Fruit fly (Drosophila melanogaster) whole organism, embryonic: ENCODE data around the gene yellow-e2.

Experiments used
- C15 ChIP-seq: fragments of 200-800 bp; sonication (Bioruptor generic); IDR thresholded peaks from 3 replicates; pipeline ENCODE4 v1.3.6; 2022; ENCODE audit warnings: missing biosample characterization, missing genetic modification characterization
- CG10274 ChIP-seq: fragments of 200-800 bp; sonication (Bioruptor generic); optimal IDR thresholded peaks from 3 replicates; lab custom pipeline; 2017; ENCODE audit warnings: missing biosample characterization, mild to moderate bottlenecking, missing genetic modification characterization
- CG10543 ChIP-seq: fragments of 200-800 bp; sonication (Bioruptor generic); optimal IDR thresholded peaks from 3 replicates; lab custom pipeline; 2017; ENCODE audit warnings: missing biosample characterization, mild to moderate bottlenecking, missing genetic modification characterization, moderate library complexity
- CG10654 ChIP-seq: fragments of 200-800 bp; sonication (Bioruptor generic); optimal IDR thresholded peaks from 2 replicates; lab custom pipeline; 2016; ENCODE audit warnings: missing biosample characterization, missing genetic modification characterization
- CG10959 ChIP-seq: fragments of 200-800 bp; sonication (Bioruptor generic); IDR thresholded peaks from 2 replicates; pipeline ENCODE4 v1.3.6; 2022; ENCODE audit warnings: missing biosample characterization, missing genetic modification characterization
- CG12155 ChIP-seq: fragments of 200-800 bp; sonication (Bioruptor generic); optimal IDR thresholded peaks from 3 replicates; lab custom pipeline; 2016; ENCODE audit warnings: missing biosample characterization, missing genetic modification characterization
- CG14710 ChIP-seq: fragments of 200-800 bp; sonication (Bioruptor generic); optimal IDR thresholded peaks from 3 replicates; lab custom pipeline; 2019; ENCODE audit warnings: missing biosample characterization, mild to moderate bottlenecking, missing genetic modification characterization, moderate library complexity
- CG1529 ChIP-seq: fragments of 200-800 bp; sonication (Bioruptor generic); optimal IDR thresholded peaks from 3 replicates; lab custom pipeline; 2018; ENCODE audit warnings: missing biosample characterization, missing genetic modification characterization
- CG17359 ChIP-seq: fragments of 200-800 bp; sonication (Bioruptor generic); optimal IDR thresholded peaks from 3 replicates; lab custom pipeline; 2018; ENCODE audit warnings: missing biosample characterization, mild to moderate bottlenecking, missing genetic modification characterization, moderate library complexity
- CG1832 ChIP-seq: fragments of 200-800 bp; sonication (Bioruptor generic); optimal IDR thresholded peaks from 2 replicates; lab custom pipeline; 2017; ENCODE audit warnings: missing biosample characterization, mild to moderate bottlenecking, missing genetic modification characterization, inconsistent platforms
- CG34224 ChIP-seq: fragments of 200-800 bp; sonication (Bioruptor generic); IDR thresholded peaks from 3 replicates; pipeline ENCODE4 v1.3.6; 2022; ENCODE audit warnings: missing biosample characterization, missing genetic modification characterization; ENCODE audit not compliant: partially characterized antibody
- CG4328 ChIP-seq: fragments of 200-800 bp; sonication (Bioruptor generic); optimal IDR thresholded peaks from 3 replicates; lab custom pipeline; 2017; ENCODE audit warnings: missing biosample characterization, missing genetic modification reagents, missing genetic modification characterization
- CG6791 ChIP-seq: fragments of 200-800 bp; sonication (Bioruptor generic); IDR thresholded peaks from 3 replicates; pipeline ENCODE4 v1.3.6; 2022; ENCODE audit warnings: missing biosample characterization, missing genetic modification characterization; ENCODE audit not compliant: partially characterized antibody
- CG8290 ChIP-seq, 3 experiments: fragments of 200-800 bp; sonication (Bioruptor generic); optimal IDR thresholded peaks; 2 replicates each; lab custom pipeline; 2016 to 2019; ENCODE audit warnings: missing biosample characterization in 3 of 3, missing genetic modification characterization in 3 of 3, mild to moderate bottlenecking in 2 of 3, moderate library complexity in 1 of 3
- D19B ChIP-seq: fragments of 200-800 bp; sonication (Bioruptor generic); optimal IDR thresholded peaks from 2 replicates; lab custom pipeline; 2017; ENCODE audit warnings: missing biosample characterization, mild to moderate bottlenecking, missing genetic modification characterization
- Dbx ChIP-seq: fragments of 200-800 bp; sonication (Bioruptor generic); IDR thresholded peaks from 3 replicates; pipeline ENCODE4 v1.3.6; 2022; ENCODE audit warnings: missing biosample characterization, missing genetic modification characterization
- Fer3 ChIP-seq: fragments of 200-800 bp; sonication (Bioruptor generic); optimal IDR thresholded peaks from 2 replicates; lab custom pipeline; 2018; ENCODE audit warnings: missing biosample characterization, mild to moderate bottlenecking, missing genetic modification characterization, moderate library complexity
- Hr3 ChIP-seq: fragments of 200-800 bp; sonication (Bioruptor generic); optimal IDR thresholded peaks from 3 replicates; lab custom pipeline; 2016; ENCODE audit warnings: missing biosample characterization, missing genetic modification characterization
- Lhr ChIP-seq: fragments of 200-800 bp; sonication (Bioruptor generic); optimal IDR thresholded peaks from 3 replicates; lab custom pipeline; 2017; ENCODE audit warnings: mild to moderate bottlenecking, missing biosample characterization, missing genetic modification reagents, missing genetic modification characterization
- NFAT ChIP-seq: fragments of 200-800 bp; sonication (Bioruptor generic); IDR thresholded peaks from 2 replicates; pipeline ENCODE4 v1.3.6; 2022; ENCODE audit warnings: missing biosample characterization, missing genetic modification characterization
- Nf-YC ChIP-seq: fragments of 200-800 bp; optimal IDR thresholded peaks from 3 replicates; lab custom pipeline; 2019; ENCODE audit warnings: missing biosample characterization, mild to moderate bottlenecking, missing genetic modification characterization, moderate library complexity
- Scr ChIP-seq: fragments of 200-800 bp; sonication (Bioruptor generic); IDR thresholded peaks from 2 replicates; pipeline ENCODE4 v1.3.6; 2022; ENCODE audit warnings: missing biosample characterization, missing genetic modification characterization; ENCODE audit not compliant: partially characterized antibody
- Six4 ChIP-seq: fragments of 200-800 bp; sonication (Bioruptor generic); optimal IDR thresholded peaks from 2 replicates; lab custom pipeline; 2016; ENCODE audit warnings: missing biosample characterization, missing genetic modification characterization
- Sox102F ChIP-seq: fragments of 200-800 bp; sonication (Bioruptor generic); optimal IDR thresholded peaks from 2 replicates; lab custom pipeline; 2018; ENCODE audit warnings: missing biosample characterization, mild to moderate bottlenecking, missing genetic modification characterization, moderate library complexity
- Trl ChIP-seq, 3 experiments: fragments of >200 bp in 2 of 3; fragments of 200-800 bp in 1 of 3; sonication (Bioruptor generic) in 1 of 3; optimal IDR thresholded peaks; 2 replicates in 1 of 3; 3 replicates in 2 of 3; lab custom pipeline; 2016 to 2017; ENCODE audit warnings: missing biosample characterization in 1 of 3, missing genetic modification characterization in 1 of 3
- Usf ChIP-seq: fragments of 200-800 bp; sonication (Bioruptor generic); optimal IDR thresholded peaks from 2 replicates; lab custom pipeline; 2017; ENCODE audit warnings: missing genotype, missing biosample characterization, missing genetic modification characterization
- abd-A ChIP-seq: fragments of 200-800 bp; sonication (Bioruptor generic); optimal IDR thresholded peaks from 3 replicates; lab custom pipeline; 2019; ENCODE audit warnings: missing biosample characterization, mild to moderate bottlenecking, missing genetic modification characterization, moderate library complexity
- bbx ChIP-seq: fragments of 200-800 bp; sonication (Bioruptor generic); IDR thresholded peaks from 2 replicates; pipeline ENCODE4 v1.3.6; 2022; ENCODE audit warnings: missing biosample characterization, missing genetic modification characterization; ENCODE audit not compliant: partially characterized antibody
- bigmax ChIP-seq: fragments of 200-800 bp; sonication (Bioruptor generic); optimal IDR thresholded peaks from 2 replicates; lab custom pipeline; 2018; ENCODE audit warnings: missing biosample characterization, mild to moderate bottlenecking, missing genetic modification characterization
- bsh ChIP-seq, 2 experiments: fragments of 200-800 bp; sonication (Bioruptor generic); optimal IDR thresholded peaks; 2 replicates each; lab custom pipeline; 2017 to 2018; ENCODE audit warnings: mild to moderate bottlenecking in 2 of 2, missing biosample characterization in 2 of 2, missing genetic modification characterization in 2 of 2, moderate library complexity in 1 of 2
- cato ChIP-seq: fragments of 200-800 bp; sonication (Bioruptor generic); optimal IDR thresholded peaks from 2 replicates; lab custom pipeline; 2016; ENCODE audit warnings: missing biosample characterization, missing genetic modification characterization, borderline replicate concordance
- chm ChIP-seq: fragments of 200-800 bp; sonication (Bioruptor generic); IDR thresholded peaks from 2 replicates; pipeline ENCODE4 v1.3.6; 2022; ENCODE audit warnings: missing biosample characterization, missing genetic modification characterization
- dmrt99B ChIP-seq: fragments of 200-800 bp; sonication (Bioruptor generic); optimal IDR thresholded peaks from 2 replicates; lab custom pipeline; 2018; ENCODE audit warnings: missing biosample characterization, mild to moderate bottlenecking, missing genetic modification characterization, moderate library complexity
- dysf ChIP-seq: fragments of 200-800 bp; sonication (Bioruptor generic); IDR thresholded peaks from 3 replicates; pipeline ENCODE4 v1.3.6; 2022; ENCODE audit warnings: missing biosample characterization, missing genetic modification characterization
- gem ChIP-seq: fragments of 200-800 bp; sonication (Bioruptor generic); optimal IDR thresholded peaks from 2 replicates; lab custom pipeline; 2019; ENCODE audit warnings: missing biosample characterization, mild to moderate bottlenecking, missing genetic modification characterization, moderate library complexity
- hbn ChIP-seq: fragments of 200-800 bp; sonication (Bioruptor generic); IDR thresholded peaks from 2 replicates; pipeline ENCODE4 v1.3.6; 2022; ENCODE audit warnings: missing biosample characterization, missing genetic modification characterization; ENCODE audit not compliant: partially characterized antibody
- her ChIP-seq: fragments of 200-800 bp; sonication (Bioruptor generic); optimal IDR thresholded peaks from 2 replicates; lab custom pipeline; 2016; ENCODE audit warnings: missing biosample characterization, missing genetic modification characterization
- knrl ChIP-seq: fragments of 200-800 bp; sonication (Bioruptor generic); IDR thresholded peaks from 3 replicates; pipeline ENCODE4 v1.3.6; 2022; ENCODE audit warnings: missing biosample characterization, missing genetic modification characterization; ENCODE audit not compliant: partially characterized antibody
- lab ChIP-seq: fragments of 200-800 bp; sonication (Bioruptor generic); optimal IDR thresholded peaks from 3 replicates; lab custom pipeline; 2017; ENCODE audit warnings: missing biosample characterization, missing genetic modification characterization, mild to moderate bottlenecking, moderate library complexity, missing genetic modification reagents
- lov ChIP-seq, 2 experiments: fragments of 200-800 bp in 1 of 2; fragments of >200 bp in 1 of 2; sonication (Bioruptor generic) in 1 of 2; IDR thresholded peaks in 1 of 2; optimal IDR thresholded peaks in 1 of 2; 2 replicates in 1 of 2; 3 replicates in 1 of 2; pipeline versions ENCODE4 v1.3.6 to Lab custom; 2017 to 2022; ENCODE audit warnings: missing biosample characterization in 1 of 2, missing genetic modification characterization in 1 of 2
- onecut ChIP-seq: fragments of 200-800 bp; sonication (Bioruptor generic); IDR thresholded peaks from 2 replicates; pipeline ENCODE4 v1.3.6; 2022; ENCODE audit warnings: missing biosample characterization, missing genetic modification characterization
- sob ChIP-seq: fragments of 200-800 bp; sonication (Bioruptor generic); IDR thresholded peaks from 2 replicates; pipeline ENCODE4 v1.3.6; 2022; ENCODE audit warnings: missing biosample characterization, missing genetic modification characterization
- tin ChIP-seq: fragments of 200-800 bp; sonication (Bioruptor generic); optimal IDR thresholded peaks from 3 replicates; lab custom pipeline; 2016; ENCODE audit warnings: missing biosample characterization, missing genetic modification characterization
- twi ChIP-seq: fragments of 200-800 bp; optimal IDR thresholded peaks from 2 replicates; lab custom pipeline; 2019; ENCODE audit warnings: missing biosample characterization, mild to moderate bottlenecking, missing genetic modification characterization, moderate library complexity
- vfl ChIP-seq: fragments of 200-800 bp; sonication (Bioruptor generic); optimal IDR thresholded peaks from 2 replicates; lab custom pipeline; 2016; ENCODE audit warnings: missing biosample characterization, missing genetic modification characterization
- vvl ChIP-seq: fragments of 200-800 bp; sonication (Bioruptor generic); IDR thresholded peaks from 2 replicates; pipeline ENCODE4 v1.3.6; 2022; ENCODE audit warnings: missing biosample characterization, missing genetic modification characterization
- zen2 ChIP-seq: fragments of 200-800 bp; sonication (Bioruptor generic); IDR thresholded peaks from 3 replicates; pipeline ENCODE4 v1.3.6; 2022; ENCODE audit warnings: missing biosample characterization, missing genetic modification characterization; ENCODE audit not compliant: partially characterized antibody
- zfh2 ChIP-seq: fragments of 200-800 bp; sonication (Bioruptor generic); optimal IDR thresholded peaks from 2 replicates; lab custom pipeline; 2016; ENCODE audit warnings: missing biosample characterization, missing genetic modification characterization

Gene yellow-e2

dm6 chr3R:13450338-13450737, 43.5 kb upstream of the yellow-e2 start, which contains the start of gene side-IV (continued):
- peak; percentile 9 for TF ChIP-seq lab
- TF ChIP-seq gem (tag; lab: Kevin White, UChicago), result no peak
- TF ChIP-seq CG6791 (GFP tag; lab: Robert Waterston, UW), result 0 out of 3 replicates have a peak, but pooled peaks have one; percentile 49
- no peak for TF ChIP-seq CG1529 (GFP tag; lab: Kevin White, UChicago)
- TF ChIP-seq hbn (GFP tag; lab: Robert Waterston, UW), result no peak
- no peak for TF ChIP-seq CG14710
- no peak for TF ChIP-seq lov (optimal IDR thresholded peaks at IDR 0.05; lab: Kevin White, UChicago)
- no peak for TF ChIP-seq lov (GFP tag; IDR thresholded peaks at IDR 0.05; lab: Robert Waterston, UW)
- peak; percentile 34; the same call in 1 of the 3 replicates for TF ChIP-seq CG34224 (GFP tag; lab: Robert Waterston, UW)
- no peak for TF ChIP-seq CG4328 (GFP tag; lab: Kevin White, UChicago)
- peak; percentile 26 for TF ChIP-seq twi (tag; lab: Kevin White, UChicago)
- TF ChIP-seq Trl (optimal IDR thresholded peaks at IDR 0.05; lab: Kevin White, UChicago), result peak; percentile 49 to 50
- TF ChIP-seq Trl (GFP tag; optimal IDR thresholded peaks at IDR 0.05; lab: Kevin White, UChicago), result no peak
- no peak for TF ChIP-seq dmrt99B (tag; lab: Kevin White, UChicago)
- TF ChIP-seq chm, result peak; percentile 53
- TF ChIP-seq vvl (GFP tag; lab: Robert Waterston, UW), result peak; percentile 56
- peak; percentile 17; the same call in 1 of the 3 replicates for TF ChIP-seq knrl
- no peak for TF ChIP-seq tin (GFP tag; lab: Kevin White, UChicago)
- peak; percentile 22; the same call in 1 of the 2 replicates for TF ChIP-seq onecut (GFP tag; lab: Robert Waterston, UW)
- TF ChIP-seq C15 (GFP tag; lab: Robert Waterston, UW), result no peak
- TF ChIP-seq bigmax, result no peak
- no peak for TF ChIP-seq CG8290 (GFP tag; optimal IDR thresholded peaks at IDR 0.05; lab: Kevin White, UChicago)
- peak in 1 of 2 experiments; percentile 41 for TF ChIP-seq CG8290 (tag; optimal IDR thresholded peaks at IDR 0.05; lab: Kevin White, UChicago)
- no peak for TF ChIP-seq vfl
- TF ChIP-seq Usf (GFP tag; lab: Kevin White, UChicago), result no peak
- no peak for TF ChIP-seq D19B (GFP tag; lab: Kevin White, UChicago)
- TF ChIP-seq zen2, result no peak
- TF ChIP-seq abd-A (tag; lab: Kevin White, UChicago), result peak; percentile 67
- TF ChIP-seq Hr3 (GFP tag; lab: Kevin White, UChicago), result no peak
- no peak for TF ChIP-seq CG10654 (GFP tag; lab: Kevin White, UChicago)
- TF ChIP-seq zfh2 (GFP tag; lab: Kevin White, UChicago), result no peak
- no peak for TF ChIP-seq Lhr (GFP tag; lab: Kevin White, UChicago)
- TF ChIP-seq Nf-YC, result peak; percentile 35
- peak; percentile 12 for TF ChIP-seq CG12155 (GFP tag; lab: Kevin White, UChicago)
- TF ChIP-seq cato, result no peak
- no peak for TF ChIP-seq bsh (GFP tag; optimal IDR thresholded peaks at IDR 0.05; lab: Kevin White, UChicago)
- no peak for TF ChIP-seq CG10274 (GFP tag; lab: Kevin White, UChicago)
- no peak for TF ChIP-seq CG10959 (GFP tag; lab: Robert Waterston, UW)
- peak; percentile 27; the same call in 1 of the 2 replicates for TF ChIP-seq NFAT
- peak; percentile 44; the same call in 1 of the 2 replicates for TF ChIP-seq Scr (GFP tag; lab: Robert Waterston, UW)
- no peak for TF ChIP-seq CG1832
- peak; percentile 27; the same call in 1 of the 2 replicates for TF ChIP-seq sob (GFP tag; lab: Robert Waterston, UW)
- peak; percentile 34 for TF ChIP-seq CG10543
- no peak for TF ChIP-seq her
- no peak for TF ChIP-seq dysf (GFP tag; lab: Robert Waterston, UW)
- no peak for TF ChIP-seq Fer3 (tag; lab: Kevin White, UChicago)
- no peak for TF ChIP-seq CG17359 (tag; lab: Kevin White, UChicago)
- TF ChIP-seq bbx (GFP tag; lab: Robert Waterston, UW), result peak; percentile 59; the same call in 1 of the 2 replicates
- no peak for TF ChIP-seq Sox102F (GFP tag; lab: Kevin White, UChicago)
- no peak for TF ChIP-seq Six4 (GFP tag; lab: Kevin White, UChicago)
- no peak for TF ChIP-seq Dbx
